Worm (Caenorhabditis elegans): Measurements from ENCODE around the gene egg-2.

The egg-2 gene

DNA sequence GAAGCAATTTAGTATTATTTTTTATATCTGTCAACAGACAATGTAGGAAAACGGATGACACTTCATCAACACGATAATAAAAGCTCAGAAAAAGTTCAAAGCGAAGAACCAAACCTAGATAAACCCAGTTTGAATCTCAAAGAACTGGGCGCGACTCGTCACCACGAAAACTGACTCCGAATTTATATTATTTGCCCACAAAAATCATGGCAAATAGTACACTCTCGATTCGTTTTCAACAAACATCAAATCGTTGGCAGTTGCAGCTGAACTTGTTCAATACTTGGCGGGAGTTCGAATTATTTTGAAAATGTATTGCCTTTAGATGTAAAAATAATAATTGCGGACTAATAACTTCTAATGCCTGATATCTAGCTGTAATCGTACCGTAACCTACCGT, 22.7 kb upstream of the egg-2 start:
- TF ChIP-seq madf-2 (tag; optimal IDR thresholded peaks at IDR 0.05), result no peak
- no peak for TF ChIP-seq elt-4 (tag; optimal IDR thresholded peaks at IDR 0.05)
- no peak for TF ChIP-seq Y22D7AL.16 (tag; optimal IDR thresholded peaks at IDR 0.05)
- no peak for TF ChIP-seq ceh-9 (tag; optimal IDR thresholded peaks at IDR 0.05)
- no peak for TF ChIP-seq pax-1 (tag; optimal IDR thresholded peaks at IDR 0.05)
- no peak for TF ChIP-seq pha-4 (tag; optimal IDR thresholded peaks at IDR 0.05)
- TF ChIP-seq K02D7.2 (tag; optimal IDR thresholded peaks at IDR 0.05), result no peak
- TF ChIP-seq ceh-6 (GFP tag; optimal IDR thresholded peaks at IDR 0.05), result no peak
- no peak for TF ChIP-seq hlh-15 (tag; optimal IDR thresholded peaks at IDR 0.05)
- no peak for TF ChIP-seq hlh-30 (tag; optimal IDR thresholded peaks at IDR 0.05; ENCODE audit: insufficient read depth)
- no peak for TF ChIP-seq che-1 (tag; optimal IDR thresholded peaks at IDR 0.05)
- no peak for TF ChIP-seq C08G9.2 (tag; optimal IDR thresholded peaks at IDR 0.05)

DNA sequence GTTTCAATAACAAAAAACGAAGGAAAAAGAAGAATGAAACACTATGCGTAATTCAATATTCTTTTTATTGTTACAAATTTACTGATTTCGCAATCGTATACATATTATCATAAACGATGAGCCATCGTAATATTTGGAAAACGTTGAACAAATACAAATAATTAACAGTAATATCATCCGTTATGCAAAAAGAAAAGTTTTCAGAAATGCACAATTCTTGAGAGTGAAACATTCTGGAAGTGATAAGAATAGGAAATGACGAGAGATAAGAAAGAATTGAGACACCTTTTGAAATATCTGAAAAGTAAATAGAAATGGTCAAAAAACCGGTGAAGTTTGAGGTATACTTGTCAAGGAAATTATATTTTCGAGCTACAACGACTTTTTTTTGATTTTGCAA, 21.1 kb upstream of the egg-2 start:
- TF ChIP-seq elt-2 (tag; optimal IDR thresholded peaks at IDR 0.05), result peak; percentile 24
- no peak for TF ChIP-seq fkh-6 (tag; optimal IDR thresholded peaks at IDR 0.05)
- TF ChIP-seq ttx-3 (tag; optimal IDR thresholded peaks at IDR 0.05), result no peak
- TF ChIP-seq pax-1 (tag; optimal IDR thresholded peaks at IDR 0.05), result no peak

DNA sequence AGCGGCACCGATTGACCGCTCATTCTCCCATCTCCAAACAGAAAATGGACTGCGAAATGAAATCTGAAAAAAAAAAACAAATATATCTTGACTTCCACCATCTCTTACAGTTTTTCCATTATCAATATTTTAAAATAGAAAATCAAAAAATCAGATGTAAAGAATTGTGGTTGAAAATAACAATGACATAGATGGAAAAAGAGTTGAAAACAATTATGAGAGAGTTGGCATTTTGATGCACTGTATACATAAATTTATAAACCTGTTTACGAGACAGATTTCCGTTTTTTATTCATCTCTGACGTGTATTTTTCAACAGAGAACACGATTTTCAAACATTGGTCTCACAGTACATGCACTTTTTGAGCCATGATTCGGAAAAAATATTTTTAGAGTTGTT, 20.3 kb upstream of the egg-2 start, which contains the start of gene ZK418.7:
TSS of gene ZK418.7 (minus strand) at position 101 of the 400 bp plus-strand sequence.
- TF ChIP-seq C38D4.7 (GFP tag; optimal IDR thresholded peaks at IDR 0.05), result no peak
- no peak for TF ChIP-seq ahr-1 (tag; optimal IDR thresholded peaks at IDR 0.05)
- no peak for TF ChIP-seq ceh-34 (tag; optimal IDR thresholded peaks at IDR 0.05)

DNA sequence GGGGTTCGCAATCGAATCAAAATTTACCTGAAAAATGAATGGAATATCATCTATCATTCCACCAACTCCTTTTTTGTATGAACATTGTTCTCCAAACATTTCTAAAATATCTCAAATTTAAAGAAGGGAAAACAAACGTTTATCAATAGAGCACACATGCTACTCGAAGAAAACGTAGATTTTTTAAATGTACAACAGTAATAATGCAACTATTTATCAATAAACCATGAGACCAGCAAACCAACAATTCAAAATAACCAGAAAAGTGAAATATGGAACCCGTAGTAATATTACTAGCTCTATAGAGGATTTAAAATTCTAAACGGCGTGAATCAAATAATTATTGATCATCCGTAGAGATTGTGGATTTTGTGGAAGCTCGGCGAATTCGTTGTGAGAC, 18.4 kb upstream of the egg-2 start, which contains the start of gene ZK418.6:
TSS of gene ZK418.6 (minus strand) at position 101 of the 400 bp plus-strand sequence.
- TF ChIP-seq unc-86 (tag; optimal IDR thresholded peaks at IDR 0.05) (no peak), ttx-3 (tag; optimal IDR thresholded peaks at IDR 0.05) (no peak)

DNA sequence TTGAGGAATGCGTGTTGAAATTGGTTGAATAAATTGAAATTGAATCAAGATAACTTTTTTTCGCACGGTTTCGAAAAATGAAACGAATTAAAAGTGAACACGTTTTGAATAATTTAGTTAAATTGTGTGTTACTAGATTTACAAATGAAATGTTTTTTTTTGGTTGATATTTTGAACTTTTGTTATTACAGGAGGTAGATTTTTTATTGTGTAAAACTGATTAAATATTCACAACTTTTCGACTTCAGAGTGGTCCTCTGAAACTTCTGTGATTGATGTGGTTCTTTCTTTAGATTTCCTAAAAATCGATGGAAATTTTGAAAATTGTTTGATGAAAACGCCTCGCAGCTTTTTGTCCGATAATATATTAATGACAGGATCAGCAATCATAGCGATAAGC, 16.0 kb upstream of the egg-2 start, which contains the start of gene ZK418.13:
TSS of gene ZK418.13 (minus strand) at position 101 of the 400 bp plus-strand sequence.
- no peak for TF ChIP-seq elt-4 (tag; optimal IDR thresholded peaks at IDR 0.05)
- TF ChIP-seq unc-3 (GFP tag; conservative IDR thresholded peaks at IDR 0.05), result no peak
- no peak for TF ChIP-seq unc-3 (tag; optimal IDR thresholded peaks at IDR 0.05)
- TF ChIP-seq lin-11 (tag; optimal IDR thresholded peaks at IDR 0.05), result no peak
- no peak for TF ChIP-seq ets-4 (tag; optimal IDR thresholded peaks at IDR 0.05)
- TF ChIP-seq ama-1 (optimal IDR thresholded peaks at IDR 0.05), result no peak
- TF ChIP-seq sox-2 (GFP tag; IDR thresholded peaks at IDR 0.05), result no peak
- TF ChIP-seq rnt-1 (tag; optimal IDR thresholded peaks at IDR 0.05), result no peak
- TF ChIP-seq ceh-31 (tag; optimal IDR thresholded peaks at IDR 0.05), result no peak
- no peak for TF ChIP-seq ceh-48 (tag; optimal IDR thresholded peaks at IDR 0.05)
- no peak for TF ChIP-seq F13H6.1 (tag; optimal IDR thresholded peaks at IDR 0.05)
- no peak for TF ChIP-seq zip-5 (tag; optimal IDR thresholded peaks at IDR 0.05)
- TF ChIP-seq ceh-22 (tag; optimal IDR thresholded peaks at IDR 0.05), result no peak
- no peak for TF ChIP-seq mec-3 (tag; optimal IDR thresholded peaks at IDR 0.05; ENCODE audit: borderline replicate concordance)
- TF ChIP-seq pha-4 (tag; optimal IDR thresholded peaks at IDR 0.05), result no peak
- TF ChIP-seq ceh-9 (tag; optimal IDR thresholded peaks at IDR 0.05), result no peak
- TF ChIP-seq hlh-8 (tag; optimal IDR thresholded peaks at IDR 0.05), result no peak

DNA sequence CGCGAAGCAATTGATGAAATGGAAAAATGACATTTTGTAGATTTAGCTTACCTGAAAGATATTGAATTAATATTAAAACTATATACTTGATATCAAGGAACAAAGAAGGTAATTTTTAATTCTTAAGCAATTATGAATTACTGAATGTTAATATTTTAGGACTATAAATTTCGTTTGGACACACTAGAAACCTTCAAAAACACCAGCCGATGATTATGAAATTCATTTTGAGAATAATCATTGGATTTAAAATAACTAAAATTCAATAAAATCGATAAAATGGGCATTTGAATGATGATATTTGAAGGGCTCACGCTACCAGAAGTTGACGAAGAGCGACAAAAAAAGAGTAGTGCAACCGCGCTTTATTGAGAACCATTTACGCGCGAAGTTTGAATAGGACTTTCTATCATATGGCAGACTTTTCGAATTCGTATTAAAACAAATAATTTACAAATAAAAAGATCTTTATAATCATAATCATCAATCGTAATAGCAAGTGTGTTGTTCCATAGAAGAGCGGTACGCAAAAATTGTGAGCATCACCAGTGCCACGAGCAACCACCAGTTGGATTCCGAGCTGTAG, 13.5 kb upstream of the egg-2 start, which contains the start of gene ZK418.5:
TSS of gene ZK418.5 (minus strand) at position 51 of the 586 bp plus-strand sequence.
- TF ChIP-seq nhr-11 (tag; optimal IDR thresholded peaks at IDR 0.05) (no peak), nhr-232 (tag; optimal IDR thresholded peaks at IDR 0.05) (no peak), rnt-1 (tag; optimal IDR thresholded peaks at IDR 0.05) (no peak), gmeb-2 (tag; optimal IDR thresholded peaks at IDR 0.05) (no peak), ceh-48 (tag; optimal IDR thresholded peaks at IDR 0.05) (peak; percentile 2)
